Fruit fly (Drosophila melanogaster) whole organism, embryonic: ENCODE data around the gene RpL35.

Experiments
- B-H1 ChIP-seq: fragments of 200-800 bp; sonication (Bioruptor generic); IDR thresholded peaks from 3 replicates; pipeline ENCODE4 v1.3.6; 2022; ENCODE audit warnings: missing biosample characterization, missing genetic modification characterization
- BtbVII ChIP-seq: fragments of 200-800 bp; sonication (Bioruptor generic); optimal IDR thresholded peaks from 3 replicates; lab custom pipeline; 2017; ENCODE audit warnings: missing biosample characterization, mild to moderate bottlenecking, missing genetic modification characterization
- CG10543 ChIP-seq: fragments of 200-800 bp; sonication (Bioruptor generic); optimal IDR thresholded peaks from 3 replicates; lab custom pipeline; 2017; ENCODE audit warnings: missing biosample characterization, mild to moderate bottlenecking, missing genetic modification characterization, moderate library complexity
- CG11560 ChIP-seq: fragments of 200-800 bp; sonication (Bioruptor generic); IDR thresholded peaks from 3 replicates; pipeline ENCODE4 v1.3.6; 2022; ENCODE audit warnings: missing biosample characterization, missing genetic modification characterization
- CG13287 ChIP-seq: fragments of 200-800 bp; sonication (Bioruptor generic); IDR thresholded peaks from 2 replicates; pipeline ENCODE4 v1.3.6; 2022; ENCODE audit warnings: missing biosample characterization, missing genetic modification characterization; ENCODE audit not compliant: partially characterized antibody
- CG14667 ChIP-seq: fragments of 200-800 bp; sonication (Bioruptor generic); IDR thresholded peaks from 2 replicates; pipeline ENCODE4 v1.3.6; 2022; ENCODE audit warnings: missing biosample characterization, missing genetic modification characterization
- CG14860 ChIP-seq: fragments of 200-800 bp; sonication (Bioruptor generic); IDR thresholded peaks from 3 replicates; pipeline ENCODE4 v1.3.6; 2022; ENCODE audit warnings: missing biosample characterization, missing genetic modification characterization; ENCODE audit not compliant: partially characterized antibody
- CG15073 ChIP-seq: fragments of 200-800 bp; sonication (Bioruptor generic); optimal IDR thresholded peaks from 2 replicates; lab custom pipeline; 2016; ENCODE audit warnings: missing biosample characterization, missing genetic modification characterization
- CG2129 ChIP-seq: fragments of 200-800 bp; sonication (Bioruptor generic); IDR thresholded peaks from 2 replicates; pipeline ENCODE4 v1.3.6; 2022; ENCODE audit warnings: missing biosample characterization, missing genetic modification characterization; ENCODE audit not compliant: partially characterized antibody
- CG2712 ChIP-seq: fragments of 200-800 bp; optimal IDR thresholded peaks from 3 replicates; lab custom pipeline; 2019; ENCODE audit warnings: missing biosample characterization, mild to moderate bottlenecking, missing genetic modification characterization, moderate library complexity
- CG3065 ChIP-seq: fragments of 200-800 bp; sonication (Bioruptor generic); optimal IDR thresholded peaks from 2 replicates; lab custom pipeline; 2016; ENCODE audit warnings: missing biosample characterization, missing genetic modification characterization
- CG4730 ChIP-seq: fragments of 200-800 bp; sonication (Bioruptor generic); IDR thresholded peaks from 2 replicates; pipeline ENCODE4 v1.3.6; 2022; ENCODE audit warnings: missing biosample characterization, missing genetic modification characterization
- CG6791 ChIP-seq: fragments of 200-800 bp; sonication (Bioruptor generic); IDR thresholded peaks from 3 replicates; pipeline ENCODE4 v1.3.6; 2022; ENCODE audit warnings: missing biosample characterization, missing genetic modification characterization; ENCODE audit not compliant: partially characterized antibody
- CG7963 ChIP-seq: fragments of 200-800 bp; sonication (Bioruptor generic); IDR thresholded peaks from 3 replicates; pipeline ENCODE4 v1.3.6; 2022; ENCODE audit warnings: missing biosample characterization, missing genetic modification characterization; ENCODE audit not compliant: partially characterized antibody
- CG8359 ChIP-seq: fragments of 200-800 bp; sonication (Bioruptor generic); optimal IDR thresholded peaks from 2 replicates; lab custom pipeline; 2017; ENCODE audit warnings: missing biosample characterization, mild to moderate bottlenecking, missing genetic modification characterization, borderline replicate concordance
- CG8765 ChIP-seq: fragments of 200-800 bp; sonication (Bioruptor generic); IDR thresholded peaks from 2 replicates; pipeline ENCODE4 v1.3.6; 2022; ENCODE audit warnings: missing biosample characterization, missing genetic modification characterization
- CG9609 ChIP-seq: fragments of 200-800 bp; sonication (Bioruptor generic); optimal IDR thresholded peaks from 3 replicates; lab custom pipeline; 2016; ENCODE audit warnings: missing biosample characterization, missing genetic modification characterization
- Chrac-16 ChIP-seq: fragments of 200-800 bp; sonication (Bioruptor generic); optimal IDR thresholded peaks from 3 replicates; lab custom pipeline; 2016; ENCODE audit warnings: missing biosample characterization, missing genetic modification characterization
- Dll ChIP-seq: fragments of 200-800 bp; sonication (Bioruptor generic); IDR thresholded peaks from 4 replicates; pipeline ENCODE4 v1.3.6; 2022; ENCODE audit warnings: missing biosample characterization, missing genetic modification characterization; ENCODE audit not compliant: partially characterized antibody
- HmgD ChIP-seq: fragments of 200-800 bp; sonication (Bioruptor generic); optimal IDR thresholded peaks from 3 replicates; lab custom pipeline; 2016; ENCODE audit warnings: missing biosample characterization, missing genetic modification characterization
- Kr ChIP-seq: fragments of 200-800 bp; sonication (Bioruptor generic); optimal IDR thresholded peaks from 2 replicates; lab custom pipeline; 2017; ENCODE audit warnings: missing biosample characterization, mild to moderate bottlenecking, missing genetic modification characterization
- Lhr ChIP-seq: fragments of 200-800 bp; sonication (Bioruptor generic); optimal IDR thresholded peaks from 3 replicates; lab custom pipeline; 2017; ENCODE audit warnings: mild to moderate bottlenecking, missing biosample characterization, missing genetic modification reagents, missing genetic modification characterization
- MTF-1 ChIP-seq: fragments of 200-800 bp; sonication (Bioruptor generic); optimal IDR thresholded peaks from 2 replicates; lab custom pipeline; 2018; ENCODE audit warnings: missing biosample characterization, mild to moderate bottlenecking, missing genetic modification characterization, borderline replicate concordance
- Max ChIP-seq: fragments of 200-800 bp; sonication (Bioruptor generic); optimal IDR thresholded peaks from 2 replicates; lab custom pipeline; 2016; ENCODE audit warnings: missing biosample characterization, mild to moderate bottlenecking, missing genetic modification characterization
- NFAT ChIP-seq: fragments of 200-800 bp; sonication (Bioruptor generic); IDR thresholded peaks from 2 replicates; pipeline ENCODE4 v1.3.6; 2022; ENCODE audit warnings: missing biosample characterization, missing genetic modification characterization
- Neu2 ChIP-seq: fragments of 200-800 bp; sonication (Bioruptor generic); optimal IDR thresholded peaks from 3 replicates; lab custom pipeline; 2016; ENCODE audit warnings: missing biosample characterization, missing genetic modification characterization, borderline replicate concordance
- Opbp ChIP-seq: fragments of 200-800 bp; sonication (Bioruptor generic); IDR thresholded peaks from 3 replicates; pipeline ENCODE4 v1.3.6; 2022; ENCODE audit warnings: missing biosample characterization, missing genetic modification characterization; ENCODE audit not compliant: partially characterized antibody
- Optix ChIP-seq: fragments of 200-800 bp; sonication (Bioruptor generic); IDR thresholded peaks from 3 replicates; pipeline ENCODE4 v1.3.6; 2022; ENCODE audit warnings: missing biosample characterization, missing genetic modification characterization
- Poxn ChIP-seq: fragments of 200-800 bp; sonication (Bioruptor generic); IDR thresholded peaks from 2 replicates; pipeline ENCODE4 v1.3.6; 2022; ENCODE audit warnings: missing biosample characterization, missing genetic modification characterization
- Ptx1 ChIP-seq: fragments of 200-800 bp; sonication (Bioruptor generic); IDR thresholded peaks from 2 replicates; pipeline ENCODE4 v1.3.6; 2022; ENCODE audit warnings: missing biosample characterization, missing genetic modification characterization
- Scr ChIP-seq: fragments of 200-800 bp; sonication (Bioruptor generic); IDR thresholded peaks from 2 replicates; pipeline ENCODE4 v1.3.6; 2022; ENCODE audit warnings: missing biosample characterization, missing genetic modification characterization; ENCODE audit not compliant: partially characterized antibody
- Sry-β ChIP-seq: fragments of 200-800 bp; sonication (Bioruptor generic); optimal IDR thresholded peaks from 2 replicates; lab custom pipeline; 2018; ENCODE audit warnings: missing biosample characterization, mild to moderate bottlenecking, missing genetic modification characterization, moderate library complexity
- Sry-δ ChIP-seq: fragments of 200-800 bp; sonication (Bioruptor generic); optimal IDR thresholded peaks from 2 replicates; lab custom pipeline; 2016; ENCODE audit warnings: missing biosample characterization, missing genetic modification characterization
- bbx ChIP-seq: fragments of 200-800 bp; sonication (Bioruptor generic); IDR thresholded peaks from 2 replicates; pipeline ENCODE4 v1.3.6; 2022; ENCODE audit warnings: missing biosample characterization, missing genetic modification characterization; ENCODE audit not compliant: partially characterized antibody
- chn ChIP-seq: fragments of 200-800 bp; sonication (Bioruptor generic); optimal IDR thresholded peaks from 2 replicates; lab custom pipeline; 2016; ENCODE audit warnings: missing biosample characterization, missing genetic modification characterization
- fd64A ChIP-seq: fragments of 200-800 bp; sonication (Bioruptor generic); optimal IDR thresholded peaks from 3 replicates; lab custom pipeline; 2018; ENCODE audit warnings: missing biosample characterization, mild to moderate bottlenecking, missing genetic modification characterization
- gce ChIP-seq: fragments of 200-800 bp; sonication (Bioruptor generic); IDR thresholded peaks from 3 replicates; pipeline ENCODE4 v1.3.6; 2022; ENCODE audit warnings: missing biosample characterization, missing genetic modification characterization
- gem ChIP-seq: fragments of 200-800 bp; sonication (Bioruptor generic); optimal IDR thresholded peaks from 2 replicates; lab custom pipeline; 2019; ENCODE audit warnings: missing biosample characterization, mild to moderate bottlenecking, missing genetic modification characterization, moderate library complexity
- grau ChIP-seq: fragments of 200-800 bp; optimal IDR thresholded peaks from 3 replicates; lab custom pipeline; 2019; ENCODE audit warnings: missing biosample characterization, mild to moderate bottlenecking, missing genetic modification characterization, moderate library complexity
- hbn ChIP-seq: fragments of 200-800 bp; sonication (Bioruptor generic); IDR thresholded peaks from 2 replicates; pipeline ENCODE4 v1.3.6; 2022; ENCODE audit warnings: missing biosample characterization, missing genetic modification characterization; ENCODE audit not compliant: partially characterized antibody
- lola ChIP-seq, 3 experiments: fragments of >200 bp in 2 of 3; fragments of 200-800 bp in 1 of 3; sonication (Bioruptor generic) in 1 of 3; optimal IDR thresholded peaks; 2 replicates each; lab custom pipeline; 2017 to 2019; ENCODE audit warnings: missing biosample characterization in 3 of 3, missing genetic modification characterization in 3 of 3, mild to moderate bottlenecking in 1 of 3, moderate library complexity in 1 of 3
- otp ChIP-seq: fragments of 200-800 bp; sonication (Bioruptor generic); IDR thresholded peaks from 3 replicates; pipeline ENCODE4, ENCODE4 v1.3.6; 2022; ENCODE audit warnings: missing biosample characterization, missing genetic modification characterization
- sc ChIP-seq, 3 experiments: fragments of >200 bp in 2 of 3; fragments of 200-800 bp in 1 of 3; sonication (Bioruptor generic) in 1 of 3; optimal IDR thresholded peaks; 2 replicates in 2 of 3; 3 replicates in 1 of 3; lab custom pipeline; 2017; ENCODE audit warnings: mild to moderate bottlenecking in 1 of 3, missing biosample characterization in 1 of 3, missing genetic modification characterization in 1 of 3, missing genetic modification reagents in 1 of 3
- sd ChIP-seq: fragments of 200-800 bp; sonication (Bioruptor generic); optimal IDR thresholded peaks from 3 replicates; lab custom pipeline; 2018; ENCODE audit warnings: missing biosample characterization, mild to moderate bottlenecking, missing genetic modification characterization, moderate library complexity
- slbo ChIP-seq: fragments of 200-800 bp; sonication (Bioruptor generic); IDR thresholded peaks from 2 replicates; pipeline ENCODE4 v1.3.6; 2022; ENCODE audit warnings: missing biosample characterization, missing genetic modification characterization
- sob ChIP-seq: fragments of 200-800 bp; sonication (Bioruptor generic); IDR thresholded peaks from 2 replicates; pipeline ENCODE4 v1.3.6; 2022; ENCODE audit warnings: missing biosample characterization, missing genetic modification characterization
- tap ChIP-seq: fragments of 200-800 bp; optimal IDR thresholded peaks from 3 replicates; lab custom pipeline; 2019; ENCODE audit warnings: missing biosample characterization, mild to moderate bottlenecking, missing genetic modification characterization, moderate library complexity
- vnd ChIP-seq: fragments of 200-800 bp; sonication (Bioruptor generic); IDR thresholded peaks from 3 replicates; pipeline ENCODE4 v1.3.6; 2022; ENCODE audit warnings: missing biosample characterization, missing genetic modification characterization; ENCODE audit not compliant: partially characterized antibody

The RpL35 gene

dm6 chrX:5695958-5696357, 23.8 kb downstream of the RpL35 start (continued):
- 0 out of 3 replicates have a peak, but pooled peaks have one; percentile 25 for TF ChIP-seq CG7963 (GFP tag; lab: Robert Waterston, UW)
- no peak for TF ChIP-seq CG3065 (GFP tag; lab: Kevin White, UChicago)
- peak; percentile 65 for TF ChIP-seq vnd (GFP tag; lab: Robert Waterston, UW)
- TF ChIP-seq Ptx1 (GFP tag; lab: Robert Waterston, UW) = no peak
- TF ChIP-seq Kr (GFP tag; lab: Kevin White, UChicago) = no peak
- no peak for TF ChIP-seq sob (GFP tag; lab: Robert Waterston, UW)
- no peak for TF ChIP-seq chn
- no peak for TF ChIP-seq HmgD (GFP tag; lab: Kevin White, UChicago)
- TF ChIP-seq bbx (GFP tag; lab: Robert Waterston, UW) = peak; percentile 73
- TF ChIP-seq tap = peak; percentile 22
- no peak for TF ChIP-seq CG8359 (GFP tag; lab: Kevin White, UChicago)
- peak; percentile 17 for TF ChIP-seq slbo (GFP tag; lab: Robert Waterston, UW)
- no peak for TF ChIP-seq Max (GFP tag; lab: Kevin White, UChicago)
- TF ChIP-seq CG14667 (GFP tag; lab: Robert Waterston, UW) = no peak
- TF ChIP-seq otp (GFP tag; lab: Robert Waterston, UW) = peak; percentile 4; the same call in 1 of the 3 replicates
- peak; percentile 48; the same call in 1 of the 2 replicates for TF ChIP-seq CG8765
- TF ChIP-seq CG11560 = no peak
- no peak for TF ChIP-seq NFAT (GFP tag; lab: Robert Waterston, UW)
- peak; percentile 52; the same call in 2 of the 3 replicates for TF ChIP-seq CG14860
- TF ChIP-seq Sry-β = peak; percentile 13
- peak; percentile 56 for TF ChIP-seq CG13287 (GFP tag; lab: Robert Waterston, UW)
- peak; percentile 48 for TF ChIP-seq hbn (GFP tag; lab: Robert Waterston, UW)
- TF ChIP-seq Optix = no peak
- TF ChIP-seq Sry-δ = peak; percentile 64
- no peak for TF ChIP-seq Chrac-16 (GFP tag; lab: Kevin White, UChicago)
- peak; percentile 87 for TF ChIP-seq Dll (GFP tag; lab: Robert Waterston, UW)
- TF ChIP-seq CG4730 (GFP tag; lab: Robert Waterston, UW) = no peak
- TF ChIP-seq CG15073 (GFP tag; lab: Kevin White, UChicago) = no peak
- TF ChIP-seq CG6791 (GFP tag; lab: Robert Waterston, UW) = peak; percentile 74
- no peak for TF ChIP-seq MTF-1 (GFP tag; lab: Kevin White, UChicago)
- no peak for TF ChIP-seq B-H1
- no peak for TF ChIP-seq CG9609 (GFP tag; lab: Kevin White, UChicago)
- no peak for TF ChIP-seq Poxn (GFP tag; lab: Robert Waterston, UW)
- TF ChIP-seq CG2712 = peak; percentile 81
- TF ChIP-seq sd = no peak
- peak in 1 of 3 experiments; percentile 61 for TF ChIP-seq lola (GFP tag; optimal IDR thresholded peaks at IDR 0.05; lab: Kevin White, UChicago)
- TF ChIP-seq gem (tag; lab: Kevin White, UChicago) = no peak
- no peak for TF ChIP-seq Neu2
- TF ChIP-seq CG10543 (GFP tag; lab: Kevin White, UChicago) = no peak
- 0 out of 3 replicates have a peak, but pooled peaks have one; percentile 5 for TF ChIP-seq gce (GFP tag; lab: Robert Waterston, UW)
- no peak for TF ChIP-seq Lhr
- TF ChIP-seq fd64A (GFP tag; lab: Kevin White, UChicago) = no peak
- TF ChIP-seq sc (optimal IDR thresholded peaks at IDR 0.05; lab: Kevin White, UChicago) = no peak
- TF ChIP-seq sc (GFP tag; optimal IDR thresholded peaks at IDR 0.05; lab: Kevin White, UChicago) = peak; percentile 57
- TF ChIP-seq Scr (GFP tag; lab: Robert Waterston, UW) = peak; percentile 79
- TF ChIP-seq CG2129 (GFP tag; lab: Robert Waterston, UW) = peak; percentile 57; the same call in 1 of the 2 replicates
- peak; percentile 72 for TF ChIP-seq grau
- TF ChIP-seq BtbVII (GFP tag; lab: Kevin White, UChicago) = no peak
- peak; percentile 56; the same call in 1 of the 3 replicates for TF ChIP-seq Opbp (GFP tag; lab: Robert Waterston, UW)
